Worm (Caenorhabditis elegans) whole organism, young adult: ENCODE data around the gene slcr-46.2.

Source experiments
- F22D6.2 ChIP-seq: sonication (generic microtip); optimal IDR thresholded peaks from 2 replicates; lab custom pipeline; 2016; ENCODE audit warnings: mild to moderate bottlenecking, missing genetic modification characterization, missing compliant biosample characterization
- K12H6.12 ChIP-seq: fragments of 200-800 bp; sonication (Bioruptor generic); optimal IDR thresholded peaks from 2 replicates; lab custom pipeline; 2018; ENCODE audit warnings: mild to moderate bottlenecking, missing genetic modification characterization, missing compliant biosample characterization
- Y67H2A.10 ChIP-seq: fragments of 200-800 bp; sonication (Bioruptor generic); conservative IDR thresholded peaks from 2 replicates; pipeline ENCODE4 v1.3.6; 2022; ENCODE audit warnings: missing genetic modification reagents, missing genetic modification characterization, missing compliant biosample characterization
- atf-7 ChIP-seq: sonication (generic microtip); optimal IDR thresholded peaks from 2 replicates; lab custom pipeline; 2017; ENCODE audit warnings: mild to moderate bottlenecking, missing genetic modification characterization, missing compliant biosample characterization
- ceh-27 ChIP-seq: fragments of 200-800 bp; sonication (Bioruptor generic); optimal IDR thresholded peaks from 2 replicates; lab custom pipeline; 2018; ENCODE audit warnings: mild to moderate bottlenecking, missing genetic modification characterization, moderate library complexity, missing compliant biosample characterization
- ceh-58 ChIP-seq: fragments of 200-800 bp; sonication (Bioruptor generic); IDR thresholded peaks from 2 replicates; pipeline ENCODE4 v1.3.6; 2022; ENCODE audit warnings: missing genetic modification characterization, missing compliant biosample characterization
- die-1 ChIP-seq: sonication (generic microtip); optimal IDR thresholded peaks from 2 replicates; lab custom pipeline; 2016; ENCODE audit warnings: missing genotype, mild to moderate bottlenecking, missing genetic modification characterization, missing compliant biosample characterization
- dpff-1 ChIP-seq: sonication (generic microtip); optimal IDR thresholded peaks from 2 replicates; lab custom pipeline; 2017; ENCODE audit warnings: mild to moderate bottlenecking, missing genetic modification characterization, missing compliant biosample characterization
- hrde-1 ChIP-seq: sonication (generic microtip); optimal IDR thresholded peaks from 2 replicates; lab custom pipeline; 2016; ENCODE audit warnings: missing genetic modification characterization, mild to moderate bottlenecking, missing compliant biosample characterization, moderate library complexity, missing genotype, missing genetic modification reagents, borderline replicate concordance
- hsf-1 ChIP-seq: fragments of 200-800 bp; sonication (Bioruptor generic); IDR thresholded peaks from 2 replicates; pipeline ENCODE4 v1.3.6; 2022; ENCODE audit warnings: missing genetic modification reagents, missing genetic modification characterization, missing compliant biosample characterization
- lin-35 ChIP-seq, 3 experiments: fragments of 150-350 bp in 2 of 3; sonication (generic microtip) in 1 of 3; optimal IDR thresholded peaks; 2 replicates each; lab custom pipeline; 2014 to 2018; ENCODE audit warnings: missing biosample characterization in 3 of 3, missing genetic modification characterization in 3 of 3, missing genetic modification reagents in 3 of 3
- nhr-80 ChIP-seq: sonication (generic microtip); optimal IDR thresholded peaks from 2 replicates; lab custom pipeline; 2016; ENCODE audit warnings: missing genetic modification characterization, missing compliant biosample characterization
- pha-4 ChIP-seq: fragments of 150-350 bp; sonication (generic microtip); optimal IDR thresholded peaks from 2 replicates; lab custom pipeline; 2014; ENCODE audit warnings: missing biosample characterization, missing genetic modification reagents, missing genetic modification characterization
- snpc-4 ChIP-seq, 5 experiments: fragments of 150-350 bp in 1 of 5; sonication (generic microtip) in 4 of 5; optimal IDR thresholded peaks; 2 replicates each; lab custom pipeline; 2014 to 2018; ENCODE audit warnings: missing genetic modification characterization in 5 of 5, missing biosample characterization in 3 of 5, antibody characterized with exemption in 2 of 5, mild to moderate bottlenecking in 2 of 5, missing compliant biosample characterization in 2 of 5, missing genotype in 2 of 5, moderate library complexity in 2 of 5, missing genetic modification reagents in 1 of 5

- TF ChIP-seq snpc-4 (GFP tag; optimal IDR thresholded peaks at IDR 0.05; lab: Kevin White, UChicago), result no peak
- TF ChIP-seq snpc-4 (tag; optimal IDR thresholded peaks at IDR 0.05; lab: Kevin White, UChicago), result no peak
- TF ChIP-seq lin-35 (GFP tag; optimal IDR thresholded peaks at IDR 0.05; lab: Kevin White, UChicago), result no peak
- TF ChIP-seq pha-4 (tag; lab: Kevin White, UChicago), result no peak
- TF ChIP-seq ceh-27 (GFP tag; lab: Kevin White, UChicago), result no peak
- TF ChIP-seq hsf-1 (GFP tag; lab: Robert Waterston, UW), result no peak
- TF ChIP-seq atf-7 (tag; lab: Kevin White, UChicago), result no peak
- TF ChIP-seq dpff-1 (tag; lab: Kevin White, UChicago), result no peak
- TF ChIP-seq nhr-80 (tag; lab: Kevin White, UChicago), result peak; percentile 70
- TF ChIP-seq ceh-58 (GFP tag; lab: Robert Waterston, UW), result no peak
- no peak for TF ChIP-seq hrde-1
- no peak for TF ChIP-seq F22D6.2
- TF ChIP-seq K12H6.12, result no peak
- no peak for TF ChIP-seq die-1 (tag; lab: Kevin White, UChicago)
- no peak for TF ChIP-seq Y67H2A.10 (GFP tag; lab: Robert Waterston, UW)
Measured at ce11 chrV:19410663-19411062, 20.7 kb upstream of the slcr-46.2 start, which contains the start of gene C25F9.5.
